Fruit fly (Drosophila melanogaster) whole organism, embryonic: ENCODE data around the gene Lst8.

Experiments
- Adf1 ChIP-seq: fragments of 200-800 bp; sonication (Bioruptor generic); IDR thresholded peaks from 2 replicates; pipeline ENCODE4 v1.3.6; 2022; ENCODE audit warnings: missing biosample characterization, missing genetic modification characterization
- BEAF-32 ChIP-seq: fragments of 200-800 bp; sonication (Bioruptor generic); optimal IDR thresholded peaks from 3 replicates; lab custom pipeline; 2017; ENCODE audit warnings: missing biosample characterization, missing genetic modification characterization, mild to moderate bottlenecking, moderate library complexity, missing genetic modification reagents
- CG10209 ChIP-seq: fragments of 200-800 bp; sonication (Bioruptor generic); optimal IDR thresholded peaks from 3 replicates; lab custom pipeline; 2017; ENCODE audit warnings: missing biosample characterization, mild to moderate bottlenecking, missing genetic modification characterization, missing genetic modification reagents
- CG12391 ChIP-seq: fragments of 200-800 bp; sonication (Bioruptor generic); optimal IDR thresholded peaks from 3 replicates; lab custom pipeline; 2018; ENCODE audit warnings: missing biosample characterization, mild to moderate bottlenecking, missing genetic modification characterization, moderate library complexity
- CG12744 ChIP-seq: fragments of 200-800 bp; sonication (Bioruptor generic); optimal IDR thresholded peaks from 2 replicates; lab custom pipeline; 2016; ENCODE audit warnings: missing biosample characterization, missing genetic modification characterization
- CG13296 ChIP-seq: fragments of 200-800 bp; sonication (Bioruptor generic); optimal IDR thresholded peaks from 3 replicates; lab custom pipeline; 2018; ENCODE audit warnings: missing biosample characterization, mild to moderate bottlenecking, missing genetic modification characterization
- CG15696 ChIP-seq: fragments of 200-800 bp; sonication (Bioruptor generic); optimal IDR thresholded peaks from 2 replicates; lab custom pipeline; 2019; ENCODE audit warnings: missing biosample characterization, mild to moderate bottlenecking, missing genetic modification characterization, moderate library complexity
- CG16863 ChIP-seq: fragments of 200-800 bp; sonication (Bioruptor generic); optimal IDR thresholded peaks from 3 replicates; lab custom pipeline; 2016; ENCODE audit warnings: missing biosample characterization, missing genetic modification characterization
- CG2199 ChIP-seq: fragments of 200-800 bp; sonication (Bioruptor generic); IDR thresholded peaks from 3 replicates; pipeline ENCODE4 v1.3.6; 2022; ENCODE audit warnings: missing biosample characterization, missing genetic modification characterization
- CG30431 ChIP-seq: fragments of 200-800 bp; sonication (Bioruptor generic); optimal IDR thresholded peaks from 2 replicates; lab custom pipeline; 2017; ENCODE audit warnings: missing biosample characterization, missing genetic modification characterization
- CG4707 ChIP-seq: fragments of 200-800 bp; sonication (Bioruptor generic); optimal IDR thresholded peaks from 2 replicates; lab custom pipeline; 2018; ENCODE audit warnings: missing biosample characterization, mild to moderate bottlenecking, missing genetic modification characterization, moderate library complexity
- CG4730 ChIP-seq: fragments of 200-800 bp; sonication (Bioruptor generic); IDR thresholded peaks from 2 replicates; pipeline ENCODE4 v1.3.6; 2022; ENCODE audit warnings: missing biosample characterization, missing genetic modification characterization
- CG6854 ChIP-seq: fragments of 200-800 bp; sonication (Bioruptor generic); optimal IDR thresholded peaks from 3 replicates; lab custom pipeline; 2017; ENCODE audit warnings: missing biosample characterization, mild to moderate bottlenecking, missing genetic modification characterization
- CG7745 ChIP-seq: fragments of 200-800 bp; sonication (Bioruptor generic); optimal IDR thresholded peaks from 2 replicates; lab custom pipeline; 2018; ENCODE audit warnings: missing biosample characterization, mild to moderate bottlenecking, missing genetic modification characterization, moderate library complexity
- CG8478 ChIP-seq: fragments of >200 bp; optimal IDR thresholded peaks from 2 replicates; lab custom pipeline; 2018
- CG9817 ChIP-seq: fragments of 200-800 bp; sonication (Bioruptor generic); optimal IDR thresholded peaks from 2 replicates; lab custom pipeline; 2018; ENCODE audit warnings: missing biosample characterization, mild to moderate bottlenecking, missing genetic modification characterization, moderate library complexity
- Dip2 ChIP-seq: fragments of 200-800 bp; sonication (Bioruptor generic); IDR thresholded peaks from 2 replicates; pipeline ENCODE4 v1.3.6; 2022; ENCODE audit warnings: missing biosample characterization, missing genetic modification characterization
- Dip3 ChIP-seq: fragments of 200-800 bp; sonication (Bioruptor generic); optimal IDR thresholded peaks from 3 replicates; lab custom pipeline; 2016; ENCODE audit warnings: missing biosample characterization, missing genetic modification characterization
- Drgx ChIP-seq: fragments of 200-800 bp; sonication (Bioruptor generic); IDR thresholded peaks from 2 replicates; pipeline ENCODE4 v1.3.6; 2022; ENCODE audit warnings: missing biosample characterization, missing genetic modification characterization
- HLH4C ChIP-seq: fragments of 200-800 bp; sonication (Bioruptor generic); IDR thresholded peaks from 3 replicates; pipeline ENCODE4 v1.3.6; 2022; ENCODE audit warnings: missing biosample characterization, missing genetic modification characterization; ENCODE audit not compliant: partially characterized antibody
- Hsf ChIP-seq: fragments of 200-800 bp; sonication (Bioruptor generic); optimal IDR thresholded peaks from 3 replicates; lab custom pipeline; 2016; ENCODE audit warnings: missing biosample characterization, missing genetic modification characterization
- Lpt ChIP-seq: fragments of >200 bp; optimal IDR thresholded peaks from 2 replicates; lab custom pipeline; 2018; ENCODE audit warnings: missing biosample characterization, missing genetic modification characterization
- MBD-R2 ChIP-seq: fragments of 200-800 bp; sonication (Bioruptor generic); IDR thresholded peaks from 2 replicates; pipeline ENCODE4 v1.3.6; 2022; ENCODE audit warnings: missing biosample characterization, missing genetic modification characterization
- MESR4 ChIP-seq: fragments of 200-800 bp; sonication (Bioruptor generic); optimal IDR thresholded peaks from 2 replicates; lab custom pipeline; 2018; ENCODE audit warnings: missing biosample characterization, mild to moderate bottlenecking, missing genetic modification characterization, moderate library complexity
- Max ChIP-seq: fragments of 200-800 bp; sonication (Bioruptor generic); optimal IDR thresholded peaks from 2 replicates; lab custom pipeline; 2016; ENCODE audit warnings: missing biosample characterization, mild to moderate bottlenecking, missing genetic modification characterization
- NK7.1 ChIP-seq: fragments of 200-800 bp; sonication (Bioruptor generic); optimal IDR thresholded peaks from 3 replicates; lab custom pipeline; 2016; ENCODE audit warnings: missing biosample characterization, missing genetic modification characterization
- Optix ChIP-seq: fragments of 200-800 bp; sonication (Bioruptor generic); IDR thresholded peaks from 3 replicates; pipeline ENCODE4 v1.3.6; 2022; ENCODE audit warnings: missing biosample characterization, missing genetic modification characterization
- Rfx ChIP-seq: fragments of 200-800 bp; sonication (Bioruptor generic); IDR thresholded peaks from 2 replicates; pipeline ENCODE4 v1.3.6; 2022; ENCODE audit warnings: missing biosample characterization, missing genetic modification characterization
- Sox100B ChIP-seq: fragments of 200-800 bp; sonication (Bioruptor generic); optimal IDR thresholded peaks from 3 replicates; lab custom pipeline; 2018; ENCODE audit warnings: missing biosample characterization, mild to moderate bottlenecking, missing genetic modification characterization
- Xrp1 ChIP-seq: fragments of 200-800 bp; sonication (Bioruptor generic); IDR thresholded peaks from 2 replicates; pipeline ENCODE4 v1.3.6; 2022; ENCODE audit warnings: missing biosample characterization, missing genetic modification characterization
- amos ChIP-seq: fragments of 200-800 bp; sonication (Bioruptor generic); IDR thresholded peaks from 2 replicates; pipeline ENCODE4 v1.3.6; 2022; ENCODE audit warnings: missing biosample characterization, missing genetic modification characterization; ENCODE audit not compliant: partially characterized antibody
- bbx ChIP-seq: fragments of 200-800 bp; sonication (Bioruptor generic); IDR thresholded peaks from 2 replicates; pipeline ENCODE4 v1.3.6; 2022; ENCODE audit warnings: missing biosample characterization, missing genetic modification characterization; ENCODE audit not compliant: partially characterized antibody
- bsh ChIP-seq, 2 experiments: fragments of 200-800 bp; sonication (Bioruptor generic); optimal IDR thresholded peaks; 2 replicates each; lab custom pipeline; 2017 to 2018; ENCODE audit warnings: mild to moderate bottlenecking in 2 of 2, missing biosample characterization in 2 of 2, missing genetic modification characterization in 2 of 2, moderate library complexity in 1 of 2
- btn ChIP-seq: fragments of 200-800 bp; sonication (Bioruptor generic); optimal IDR thresholded peaks from 2 replicates; lab custom pipeline; 2016; ENCODE audit warnings: missing biosample characterization, missing genetic modification characterization
- cas ChIP-seq: fragments of 200-800 bp; sonication (Bioruptor generic); IDR thresholded peaks from 2 replicates; pipeline ENCODE4 v1.3.6; 2022; ENCODE audit warnings: missing biosample characterization, missing genetic modification characterization
- chn ChIP-seq: fragments of 200-800 bp; sonication (Bioruptor generic); optimal IDR thresholded peaks from 2 replicates; lab custom pipeline; 2016; ENCODE audit warnings: missing biosample characterization, missing genetic modification characterization
- crp ChIP-seq, 2 experiments: fragments of 200-800 bp; sonication (Bioruptor generic); optimal IDR thresholded peaks; 2 replicates in 1 of 2; 3 replicates in 1 of 2; lab custom pipeline; 2017; ENCODE audit warnings: missing biosample characterization in 2 of 2, missing genetic modification characterization in 2 of 2, mild to moderate bottlenecking in 1 of 2, moderate library complexity in 1 of 2
- ewg ChIP-seq: fragments of 200-800 bp; sonication (Bioruptor generic); optimal IDR thresholded peaks from 3 replicates; lab custom pipeline; 2017; ENCODE audit warnings: mild to moderate bottlenecking, missing biosample characterization, missing genetic modification reagents, missing genetic modification characterization
- gcm ChIP-seq: fragments of 200-800 bp; sonication (Bioruptor generic); optimal IDR thresholded peaks from 2 replicates; lab custom pipeline; 2019; ENCODE audit warnings: missing biosample characterization, mild to moderate bottlenecking, missing genetic modification characterization, moderate library complexity
- p53 ChIP-seq: fragments of 200-800 bp; sonication (Bioruptor generic); optimal IDR thresholded peaks from 2 replicates; lab custom pipeline; 2016; ENCODE audit warnings: missing biosample characterization, missing genetic modification characterization
- pho ChIP-seq: fragments of 200-800 bp; sonication (Bioruptor generic); optimal IDR thresholded peaks from 2 replicates; lab custom pipeline; 2016; ENCODE audit warnings: missing biosample characterization, missing genetic modification characterization
- phol ChIP-seq: fragments of 200-800 bp; sonication (Bioruptor generic); optimal IDR thresholded peaks from 3 replicates; lab custom pipeline; 2018; ENCODE audit warnings: missing biosample characterization, mild to moderate bottlenecking, missing genetic modification characterization, moderate library complexity
- run ChIP-seq: fragments of 200-800 bp; sonication (Bioruptor generic); optimal IDR thresholded peaks from 3 replicates; lab custom pipeline; 2018; ENCODE audit warnings: missing biosample characterization, mild to moderate bottlenecking, missing genetic modification characterization
- sc ChIP-seq, 3 experiments: fragments of >200 bp in 2 of 3; fragments of 200-800 bp in 1 of 3; sonication (Bioruptor generic) in 1 of 3; optimal IDR thresholded peaks; 2 replicates in 2 of 3; 3 replicates in 1 of 3; lab custom pipeline; 2017; ENCODE audit warnings: mild to moderate bottlenecking in 1 of 3, missing biosample characterization in 1 of 3, missing genetic modification characterization in 1 of 3, missing genetic modification reagents in 1 of 3
- sisA ChIP-seq: fragments of 200-800 bp; sonication (Bioruptor generic); IDR thresholded peaks from 2 replicates; pipeline ENCODE4 v1.3.6; 2022; ENCODE audit warnings: missing biosample characterization, missing genetic modification characterization
- tin ChIP-seq: fragments of 200-800 bp; sonication (Bioruptor generic); optimal IDR thresholded peaks from 3 replicates; lab custom pipeline; 2016; ENCODE audit warnings: missing biosample characterization, missing genetic modification characterization
- toy ChIP-seq: fragments of 200-800 bp; sonication (Bioruptor generic); IDR thresholded peaks from 2 replicates; pipeline ENCODE4 v1.3.6; 2022; ENCODE audit warnings: missing biosample characterization, missing genetic modification characterization
- wek ChIP-seq: fragments of 200-800 bp; sonication (Bioruptor generic); optimal IDR thresholded peaks from 3 replicates; lab custom pipeline; 2018; ENCODE audit warnings: missing biosample characterization, mild to moderate bottlenecking, missing genetic modification characterization, moderate library complexity

Gene Lst8

dm6 chrX:9600083-9600817 lies 5.5 kb downstream of the Lst8 start (continued):
- TF ChIP-seq Hsf (GFP tag; lab: Kevin White, UChicago) (peak; percentile 74), btn (GFP tag; lab: Kevin White, UChicago) (no peak), Xrp1 (peak; percentile 76), Drgx (GFP tag; lab: Robert Waterston, UW) (peak; percentile 75), BEAF-32 (GFP tag; lab: Kevin White, UChicago) (no peak), Rfx (GFP tag; lab: Robert Waterston, UW) (peak; percentile 53), cas (peak; percentile 32; the same call in 1 of the 2 replicates), CG9817 (tag; lab: Kevin White, UChicago) (peak; percentile 67), Adf1 (GFP tag; lab: Robert Waterston, UW) (peak; percentile 3; the same call in 1 of the 2 replicates), pho (GFP tag; lab: Kevin White, UChicago) (peak; percentile 74), HLH4C (GFP tag; lab: Robert Waterston, UW) (no peak), Dip3 (peak; percentile 70), toy (no peak), CG16863 (GFP tag; lab: Kevin White, UChicago) (peak; percentile 70), Optix (GFP tag; lab: Robert Waterston, UW) (peak; percentile 45; the same call in 1 of the 3 replicates), CG13296 (GFP tag; lab: Kevin White, UChicago) (peak; percentile 77), run (peak; percentile 22), chn (GFP tag; lab: Kevin White, UChicago) (peak; percentile 66), CG4707 (peak; percentile 18), crp (GFP tag; optimal IDR thresholded peaks at IDR 0.05; lab: Kevin White, UChicago) (peak in 1 of 2 experiments; percentile 22), CG10209 (GFP tag; lab: Kevin White, UChicago) (peak; percentile 79), tin (GFP tag; lab: Kevin White, UChicago) (peak; percentile 67), wek (GFP tag; lab: Kevin White, UChicago) (peak; percentile 15), phol (tag; lab: Kevin White, UChicago) (peak; percentile 77), bbx (GFP tag; lab: Robert Waterston, UW) (no peak), CG15696 (tag; lab: Kevin White, UChicago) (no peak), CG30431 (GFP tag; lab: Kevin White, UChicago) (peak; percentile 64), Lpt (no peak), sc (optimal IDR thresholded peaks at IDR 0.05; lab: Kevin White, UChicago) (no peak), sc (GFP tag; optimal IDR thresholded peaks at IDR 0.05; lab: Kevin White, UChicago) (peak; percentile 49), bsh (GFP tag; optimal IDR thresholded peaks at IDR 0.05; lab: Kevin White, UChicago) (peak; percentile 35 to 72), Dip2 (0 out of 2 replicates have a peak, but pooled peaks have one; percentile 6), CG7745 (tag; lab: Kevin White, UChicago) (no peak), CG12391 (tag; lab: Kevin White, UChicago) (peak; percentile 76), NK7.1 (peak; percentile 16), ewg (GFP tag; lab: Kevin White, UChicago) (peak; percentile 77), amos (GFP tag; lab: Robert Waterston, UW) (peak; percentile 9; the same call in 1 of the 2 replicates), CG12744 (GFP tag; lab: Kevin White, UChicago) (peak; percentile 77), p53 (GFP tag; lab: Kevin White, UChicago) (no peak), CG6854 (peak; percentile 74), sisA (GFP tag; lab: Robert Waterston, UW) (peak; percentile 73), CG8478 (no peak), gcm (GFP tag; lab: Kevin White, UChicago) (peak; percentile 56), CG4730 (GFP tag; lab: Robert Waterston, UW) (peak; percentile 51; the same call in 1 of the 2 replicates), CG2199 (GFP tag; lab: Robert Waterston, UW) (no peak), Sox100B (GFP tag; lab: Kevin White, UChicago) (no peak), Max (GFP tag; lab: Kevin White, UChicago) (peak; percentile 81), MESR4 (no peak), MBD-R2 (GFP tag; lab: Robert Waterston, UW) (0 out of 2 replicates have a peak, but pooled peaks have one; percentile 9)
